Worm (Caenorhabditis elegans): ENCODE data around the gene Y43F8B.18.

Gene Y43F8B.18

ce11 chrV:19527565-19527964 lies 41.8 kb downstream of the Y43F8B.18 start (continued):
- peak; percentile 80 for TF ChIP-seq cey-2 (tag; optimal IDR thresholded peaks at IDR 0.05; ENCODE audit: borderline replicate concordance, insufficient read depth)
- peak; percentile 98 for TF ChIP-seq hlh-11 (tag; optimal IDR thresholded peaks at IDR 0.05)
- TF ChIP-seq ctbp-1 (GFP tag; IDR thresholded peaks at IDR 0.05), result no peak
- TF ChIP-seq lin-13 (GFP tag; optimal IDR thresholded peaks at IDR 0.05), result no peak
- TF ChIP-seq nhr-77 (tag; optimal IDR thresholded peaks at IDR 0.05), result peak; percentile 91
- TF ChIP-seq ZK337.2 (GFP tag; IDR thresholded peaks at IDR 0.05), result no peak
- TF ChIP-seq nhr-41 (GFP tag; IDR thresholded peaks at IDR 0.05), result peak; percentile 75; the same call in 1 of the 2 replicates
- no peak for TF ChIP-seq unc-39 (tag; optimal IDR thresholded peaks at IDR 0.05)
- no peak for TF ChIP-seq dmd-9 (GFP tag; IDR thresholded peaks at IDR 0.05)
- TF ChIP-seq nhr-10 (tag; optimal IDR thresholded peaks at IDR 0.05), result no peak
- no peak for TF ChIP-seq Y105C5A.15 (GFP tag; IDR thresholded peaks at IDR 0.05)
- TF ChIP-seq mdt-29 (GFP tag; IDR thresholded peaks at IDR 0.05), result peak; percentile 59
- TF ChIP-seq daf-12 (tag; optimal IDR thresholded peaks at IDR 0.05), result no peak
- TF ChIP-seq F26F4.8 (GFP tag; conservative IDR thresholded peaks at IDR 0.05), result no peak
- no peak for TF ChIP-seq nhr-42 (GFP tag; IDR thresholded peaks at IDR 0.05)
- peak; percentile 66 for TF ChIP-seq pha-4 (GFP tag; IDR thresholded peaks at IDR 0.05)
- peak; percentile 6 for TF ChIP-seq pha-4 (tag; optimal IDR thresholded peaks at IDR 0.05)
- peak; percentile 97 for TF ChIP-seq nhr-28 (tag; optimal IDR thresholded peaks at IDR 0.05)
- TF ChIP-seq aha-1 (tag), result no peak
- TF ChIP-seq sdz-12 (GFP tag; optimal IDR thresholded peaks at IDR 0.05), result no peak
- no peak for TF ChIP-seq zfp-2 (tag; optimal IDR thresholded peaks at IDR 0.05)
- no peak for TF ChIP-seq fos-1 (tag; optimal IDR thresholded peaks at IDR 0.05)
- TF ChIP-seq daf-19 (GFP tag; conservative IDR thresholded peaks at IDR 0.05), result no peak
- TF ChIP-seq php-3 (GFP tag; IDR thresholded peaks at IDR 0.05), result peak; percentile 100
- TF ChIP-seq tra-1 (GFP tag; IDR thresholded peaks at IDR 0.05), result peak; percentile 97
- TF ChIP-seq hlh-30 (tag; optimal IDR thresholded peaks at IDR 0.05; ENCODE audit: insufficient read depth), result peak; percentile 96
- TF ChIP-seq skn-1 (tag; optimal IDR thresholded peaks at IDR 0.05), result no peak
- TF ChIP-seq unc-62 (GFP tag; optimal IDR thresholded peaks at IDR 0.05 in 1 of 2), result peak in 1 of 2 experiments; percentile 79
- no peak for TF ChIP-seq unc-62 (tag; optimal IDR thresholded peaks at IDR 0.05)
- TF ChIP-seq ceh-82 (tag; optimal IDR thresholded peaks at IDR 0.05), result no peak
- TF ChIP-seq set-16 (GFP tag; IDR thresholded peaks at IDR 0.05), result no peak
- peak; percentile 100 for TF ChIP-seq dmd-6 (GFP tag; IDR thresholded peaks at IDR 0.05)
- TF ChIP-seq nhr-102 (tag; optimal IDR thresholded peaks at IDR 0.05), result peak; percentile 79
- no peak for TF ChIP-seq R02D3.7 (tag; optimal IDR thresholded peaks at IDR 0.05)
- TF ChIP-seq ceh-20 (GFP tag; IDR thresholded peaks at IDR 0.05), result peak; percentile 97
- TF ChIP-seq nhr-11 (tag; optimal IDR thresholded peaks at IDR 0.05), result no peak
- no peak for TF ChIP-seq hmg-1.1 (GFP tag; IDR thresholded peaks at IDR 0.05)
- TF ChIP-seq zag-1 (tag; optimal IDR thresholded peaks at IDR 0.05), result no peak
- no peak for TF ChIP-seq madf-9 (GFP tag; conservative IDR thresholded peaks at IDR 0.05)
- no peak for TF ChIP-seq ceh-32 (tag; optimal IDR thresholded peaks at IDR 0.05; ENCODE audit: poor library complexity)
- no peak for TF ChIP-seq lim-7 (GFP tag; IDR thresholded peaks at IDR 0.05)
- 0 out of 2 replicates have a peak, but pooled peaks have one; percentile 12 for TF ChIP-seq lin-38 (GFP tag; IDR thresholded peaks at IDR 0.05)
- TF ChIP-seq fkh-10 (GFP tag; optimal IDR thresholded peaks at IDR 0.05), result no peak
- TF ChIP-seq Y5F2A.4 (GFP tag; optimal IDR thresholded peaks at IDR 0.05), result no peak
- peak; percentile 49 for TF ChIP-seq mep-1 (tag; optimal IDR thresholded peaks at IDR 0.05)
- TF ChIP-seq unc-130 (GFP tag; optimal IDR thresholded peaks at IDR 0.05), result no peak
- no peak for TF ChIP-seq jun-1 (tag; optimal IDR thresholded peaks at IDR 0.05)
- no peak for TF ChIP-seq lin-15B (tag; optimal IDR thresholded peaks at IDR 0.05)
- no peak for TF ChIP-seq attf-4 (tag; optimal IDR thresholded peaks at IDR 0.05)
- no peak for TF ChIP-seq F10B5.3 (tag; optimal IDR thresholded peaks at IDR 0.05)
- TF ChIP-seq ZK546.5 (tag; optimal IDR thresholded peaks at IDR 0.05), result no peak
- TF ChIP-seq F44E2.7 (GFP tag; IDR thresholded peaks at IDR 0.05), result no peak
- no peak for TF ChIP-seq ama-1 (optimal IDR thresholded peaks at IDR 0.05)

Measured in whole organism, L4 larva.